Worm (Caenorhabditis elegans) whole organism, early embryonic: ENCODE data around the gene inx-6.
A peak's percentile ranks its signal among the peaks of the same experiment; 100 is the strongest.

ENCODE experiments used
- B0310.2 ChIP-seq: sonication (generic microtip); optimal IDR thresholded peaks from 2 replicates; lab custom pipeline; 2016; ENCODE audit warnings: mild to moderate bottlenecking, missing genetic modification characterization, missing compliant biosample characterization
- F13C5.2 ChIP-seq: sonication (generic microtip); optimal IDR thresholded peaks from 2 replicates; lab custom pipeline; 2017; ENCODE audit warnings: mild to moderate bottlenecking, missing genetic modification characterization, inconsistent platforms, missing compliant biosample characterization
- aly-1 ChIP-seq: sonication (generic microtip); optimal IDR thresholded peaks from 2 replicates; lab custom pipeline; 2016; ENCODE audit warnings: missing genetic modification characterization, missing compliant biosample characterization
- ama-1 ChIP-seq: fragments of 150-350 bp; optimal IDR thresholded peaks from 2 replicates; lab custom pipeline; 2014
- ceh-13 ChIP-seq: fragments of 200-800 bp; sonication (Bioruptor generic); optimal IDR thresholded peaks from 2 replicates; lab custom pipeline; 2018; ENCODE audit warnings: mild to moderate bottlenecking, missing genetic modification characterization, missing compliant biosample characterization
- ceh-36 ChIP-seq: sonication (generic microtip); optimal IDR thresholded peaks from 2 replicates; lab custom pipeline; 2016; ENCODE audit warnings: missing genetic modification characterization, inconsistent platforms, missing compliant biosample characterization
- ets-7 ChIP-seq: sonication (generic microtip); optimal IDR thresholded peaks from 2 replicates; lab custom pipeline; 2016; ENCODE audit warnings: missing genotype, missing genetic modification characterization, missing compliant biosample characterization
- flt-1 ChIP-seq: fragments of 200-800 bp; sonication (Bioruptor generic); IDR thresholded peaks from 2 replicates; pipeline ENCODE4 v1.3.6; 2022; ENCODE audit warnings: missing genetic modification characterization, missing compliant biosample characterization
- hmbx-1 ChIP-seq: sonication (generic microtip); optimal IDR thresholded peaks from 2 replicates; lab custom pipeline; 2016; ENCODE audit warnings: mild to moderate bottlenecking, missing genetic modification characterization, missing compliant biosample characterization
- hmg-4 ChIP-seq: fragments of 200-800 bp; sonication (Bioruptor generic); optimal IDR thresholded peaks from 2 replicates; lab custom pipeline; 2018; ENCODE audit warnings: mild to moderate bottlenecking, missing genetic modification characterization, missing compliant biosample characterization
- hnd-1 ChIP-seq: sonication (generic microtip); optimal IDR thresholded peaks from 2 replicates; lab custom pipeline; 2016; ENCODE audit warnings: missing genetic modification characterization, missing compliant biosample characterization
- pes-1 ChIP-seq: fragments of 200-800 bp; sonication (Bioruptor generic); IDR thresholded peaks from 2 replicates; pipeline ENCODE4 v1.3.6; 2022; ENCODE audit warnings: missing genetic modification reagents, missing genetic modification characterization, missing compliant biosample characterization
- scrt-1 ChIP-seq: fragments of 200-800 bp; sonication (Bioruptor generic); IDR thresholded peaks from 2 replicates; pipeline ENCODE4 v1.3.6; 2022; ENCODE audit warnings: missing genetic modification characterization, missing compliant biosample characterization
- sea-1 ChIP-seq: fragments of 200-800 bp; sonication (Bioruptor generic); conservative IDR thresholded peaks from 2 replicates; pipeline ENCODE4 v1.3.6; 2022; ENCODE audit warnings: missing genetic modification characterization, missing compliant biosample characterization
- tbx-11 ChIP-seq: fragments of 200-800 bp; sonication (Bioruptor generic); IDR thresholded peaks from 2 replicates; pipeline ENCODE4 v1.3.6; 2022; ENCODE audit warnings: missing genetic modification characterization, missing compliant biosample characterization
- tbx-37 ChIP-seq: fragments of 200-800 bp; sonication (Bioruptor generic); conservative IDR thresholded peaks from 2 replicates; pipeline ENCODE4 v1.3.6; 2022; ENCODE audit warnings: missing genetic modification reagents, missing genetic modification characterization, missing compliant biosample characterization
- tra-4 ChIP-seq: sonication (generic microtip); optimal IDR thresholded peaks from 2 replicates; lab custom pipeline; 2017; ENCODE audit warnings: missing genetic modification characterization, missing compliant biosample characterization

Gene inx-6

ce11 chrIV:12730624-12731023 is 15.8 kb upstream of the inx-6 start:
- TF ChIP-seq tbx-11 (GFP tag; lab: Robert Waterston, UW) (peak; percentile 60; the same call in 1 of the 2 replicates), sea-1 (GFP tag; lab: Robert Waterston, UW) (0 out of 2 replicates have a peak, but pooled peaks have one; percentile 7), tbx-37 (GFP tag; lab: Robert Waterston, UW) (0 out of 2 replicates have a peak, but pooled peaks have one; percentile 16), pes-1 (GFP tag; lab: Robert Waterston, UW) (0 out of 2 replicates have a peak, but pooled peaks have one; percentile 14)

DNA sequence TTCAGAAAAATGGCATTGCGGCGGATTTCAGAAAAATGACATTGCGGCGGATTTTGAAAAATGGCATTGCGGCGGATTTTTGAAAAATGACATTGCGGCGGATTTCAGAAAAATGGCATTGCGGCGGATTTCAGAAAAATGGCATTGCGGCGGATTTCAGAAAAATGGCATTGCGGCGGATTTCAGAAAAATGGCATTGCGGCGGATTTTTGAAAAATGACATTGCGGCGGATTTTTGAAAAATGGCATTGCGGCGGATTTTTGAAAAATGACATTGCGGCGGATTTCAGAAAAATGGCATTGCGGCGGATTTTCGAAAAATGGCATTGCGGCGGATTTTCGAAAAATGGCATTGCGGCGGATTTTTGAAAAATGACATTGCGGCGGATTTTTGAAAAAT is 14.9 kb upstream of the inx-6 start:
- 0 out of 2 replicates have a peak, but pooled peaks have one; percentile 30 for TF ChIP-seq pes-1 (GFP tag; lab: Robert Waterston, UW)

ce11 chrIV:12741438-12741837 is 4.9 kb upstream of the inx-6 start, which contains the start of gene T23F6.5:
Gene T23F6.5, minus strand, starts transcription at chrIV:12741538.
- no peak for TF ChIP-seq hmg-4
- TF ChIP-seq flt-1 = no peak
- TF ChIP-seq aly-1 (tag; lab: Kevin White, UChicago) = no peak
- TF ChIP-seq F13C5.2 (tag; lab: Kevin White, UChicago) = no peak
- TF ChIP-seq hnd-1 (tag; lab: Kevin White, UChicago) = no peak
- no peak for TF ChIP-seq ceh-13 (GFP tag; lab: Kevin White, UChicago)
- no peak for TF ChIP-seq tbx-37 (GFP tag; lab: Robert Waterston, UW)
- no peak for TF ChIP-seq ama-1 (lab: Kevin White, UChicago)

ce11 chrIV:12743680-12744079 is 2.7 kb upstream of the inx-6 start:
- TF ChIP-seq ceh-13 (GFP tag; lab: Kevin White, UChicago) (no peak), sea-1 (GFP tag; lab: Robert Waterston, UW) (no peak), ceh-36 (tag; lab: Kevin White, UChicago) (no peak), ets-7 (tag; lab: Kevin White, UChicago) (no peak), aly-1 (tag; lab: Kevin White, UChicago) (no peak), F13C5.2 (tag; lab: Kevin White, UChicago) (no peak), pes-1 (GFP tag; lab: Robert Waterston, UW) (no peak), hmg-4 (no peak), hmbx-1 (tag; lab: Kevin White, UChicago) (no peak), tbx-37 (GFP tag; lab: Robert Waterston, UW) (no peak), flt-1 (no peak), B0310.2 (no peak)

DNA sequence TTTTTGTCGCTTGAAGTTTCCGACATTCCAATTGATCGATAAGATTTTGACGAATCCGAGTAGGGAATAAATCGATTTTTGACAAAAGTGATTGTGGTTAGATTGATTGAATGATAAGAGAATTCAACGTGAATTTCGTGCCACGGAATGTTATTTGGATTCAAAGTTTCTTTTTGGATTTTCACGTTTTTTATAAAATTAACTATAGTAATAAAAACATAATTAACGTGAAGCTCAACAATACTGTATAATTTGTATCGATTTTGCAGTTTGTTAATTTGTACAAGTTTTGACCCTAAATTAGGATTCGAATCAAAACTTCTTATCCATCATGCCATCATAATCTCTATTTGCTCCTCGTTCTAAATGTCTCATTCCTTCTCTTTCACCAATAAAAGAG is 1.7 kb upstream of the inx-6 start, which contains the start of gene C36H8.1:
Gene C36H8.1 (minus strand): TSS at position 101 of the 400 bp plus-strand sequence.
- no peak for TF ChIP-seq ceh-36 (tag; lab: Kevin White, UChicago)
- TF ChIP-seq B0310.2 = no peak
- no peak for TF ChIP-seq hnd-1 (tag; lab: Kevin White, UChicago)
- no peak for TF ChIP-seq ets-7 (tag; lab: Kevin White, UChicago)

DNA sequence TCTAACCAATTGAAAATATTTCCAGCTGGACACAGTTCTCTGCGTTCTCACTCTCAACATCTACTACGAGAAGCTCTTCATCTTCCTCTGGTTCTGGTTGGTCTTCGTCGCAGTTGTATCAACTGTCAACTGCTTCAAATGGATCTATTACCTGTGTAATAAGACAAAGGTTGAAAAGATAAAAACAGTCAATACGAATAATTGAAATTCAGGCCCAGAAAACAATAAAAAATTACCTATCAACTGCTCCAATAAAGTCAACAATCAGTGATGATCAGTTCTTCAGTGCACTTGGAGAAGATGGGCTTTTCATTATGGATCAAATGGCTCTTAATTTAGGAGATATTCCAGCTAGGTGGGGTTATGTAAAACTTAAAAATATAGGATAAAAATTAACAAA is 2.4 kb downstream of the inx-6 start:
- no peak for TF ChIP-seq hnd-1 (tag; lab: Kevin White, UChicago)
- no peak for TF ChIP-seq scrt-1 (GFP tag; lab: Robert Waterston, UW)
- TF ChIP-seq tbx-11 (GFP tag; lab: Robert Waterston, UW) = no peak
- no peak for TF ChIP-seq aly-1 (tag; lab: Kevin White, UChicago)
- TF ChIP-seq ets-7 (tag; lab: Kevin White, UChicago) = no peak
- TF ChIP-seq ama-1 (lab: Kevin White, UChicago) = no peak
- no peak for TF ChIP-seq hmbx-1 (tag; lab: Kevin White, UChicago)
- TF ChIP-seq ceh-13 (GFP tag; lab: Kevin White, UChicago) = no peak
- no peak for TF ChIP-seq ceh-36 (tag; lab: Kevin White, UChicago)

DNA sequence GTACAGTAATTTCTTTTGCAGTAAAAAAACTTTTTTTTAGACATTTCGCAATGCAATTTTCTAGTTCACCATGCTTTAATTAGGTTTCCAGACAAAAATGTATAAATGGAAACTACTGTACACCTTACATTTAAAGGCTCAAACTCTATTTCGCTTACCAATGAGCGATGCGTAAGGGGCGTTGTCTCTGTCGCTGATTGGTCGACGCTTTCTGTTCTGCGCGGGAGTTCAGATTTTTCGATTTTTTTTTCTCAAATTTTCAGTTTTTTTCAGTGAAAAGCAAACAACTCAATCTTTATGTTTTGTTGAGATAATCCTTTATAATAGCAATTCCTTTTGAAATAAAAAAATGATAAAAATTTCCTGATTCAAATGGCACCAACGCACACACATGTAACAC is 7.8 kb downstream of the inx-6 start:
- no peak for TF ChIP-seq tbx-37 (GFP tag; lab: Robert Waterston, UW)
- TF ChIP-seq flt-1 = no peak
- TF ChIP-seq hmbx-1 (tag; lab: Kevin White, UChicago) = no peak
- no peak for TF ChIP-seq ceh-13 (GFP tag; lab: Kevin White, UChicago)
- no peak for TF ChIP-seq ets-7 (tag; lab: Kevin White, UChicago)
- TF ChIP-seq B0310.2 = no peak
- TF ChIP-seq aly-1 (tag; lab: Kevin White, UChicago) = no peak
- no peak for TF ChIP-seq scrt-1 (GFP tag; lab: Robert Waterston, UW)
- no peak for TF ChIP-seq sea-1 (GFP tag; lab: Robert Waterston, UW)
- no peak for TF ChIP-seq tbx-11 (GFP tag; lab: Robert Waterston, UW)
- no peak for TF ChIP-seq ceh-36 (tag; lab: Kevin White, UChicago)
- TF ChIP-seq tra-4 = no peak
- no peak for TF ChIP-seq ama-1 (lab: Kevin White, UChicago)
- no peak for TF ChIP-seq hmg-4
- TF ChIP-seq pes-1 (GFP tag; lab: Robert Waterston, UW) = no peak
- TF ChIP-seq hnd-1 (tag; lab: Kevin White, UChicago) = no peak
- TF ChIP-seq F13C5.2 (tag; lab: Kevin White, UChicago) = no peak

DNA sequence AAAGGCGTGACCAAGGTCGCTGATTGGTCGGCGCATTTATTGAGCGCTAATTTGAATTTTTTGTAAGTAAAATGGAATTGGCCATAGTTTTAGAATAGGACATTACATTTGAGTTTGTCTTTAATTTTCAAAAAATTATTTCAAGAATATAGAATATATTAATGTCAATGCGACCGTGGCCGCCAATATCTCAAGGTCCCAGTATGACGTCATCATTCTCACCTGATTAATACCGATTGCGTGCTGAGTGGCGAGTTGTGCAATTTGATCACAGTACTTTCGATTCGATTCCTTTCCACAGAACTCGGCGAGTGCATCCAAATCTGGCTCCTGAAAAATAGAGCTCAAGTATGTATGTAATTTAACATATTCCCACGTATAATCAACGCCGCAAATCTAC is 9.3 kb downstream of the inx-6 start:
- TF ChIP-seq hmbx-1 (tag; lab: Kevin White, UChicago) (no peak), aly-1 (tag; lab: Kevin White, UChicago) (no peak), tbx-37 (GFP tag; lab: Robert Waterston, UW) (no peak), hmg-4 (no peak), sea-1 (GFP tag; lab: Robert Waterston, UW) (no peak), pes-1 (GFP tag; lab: Robert Waterston, UW) (no peak), F13C5.2 (tag; lab: Kevin White, UChicago) (no peak), scrt-1 (GFP tag; lab: Robert Waterston, UW) (no peak)
